Fruit fly (Drosophila melanogaster): ENCODE data around the gene RPA3.

DNA sequence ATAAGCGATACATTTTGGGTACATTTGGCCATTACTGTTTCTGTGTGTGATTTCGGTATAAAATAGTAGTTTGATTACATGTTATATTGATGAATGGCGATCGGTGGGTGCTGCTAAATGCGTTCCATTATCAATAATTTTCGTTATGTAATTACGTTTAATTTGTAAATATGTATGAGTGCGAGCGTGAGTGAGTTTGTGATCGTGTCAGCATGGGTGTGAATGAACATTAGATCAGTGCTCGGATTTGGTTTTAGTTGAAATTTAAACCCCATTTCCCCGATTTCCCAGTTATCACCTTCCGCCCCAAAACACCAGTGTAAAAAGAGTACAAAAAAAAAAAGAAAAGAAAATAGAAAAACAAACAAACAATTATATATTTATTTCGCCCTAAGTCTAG, 4.0 kb upstream of the RPA3 start:
- TF ChIP-seq CTCF (optimal IDR thresholded peaks at IDR 0.05) (no peak), CG8478 (optimal IDR thresholded peaks at IDR 0.05) (no peak)

All from S2 (cell line).